Fruit fly (Drosophila melanogaster) whole organism, embryonic: ENCODE measurements around the gene CG31663.

Experiments
- Bteb2 ChIP-seq: fragments of 200-800 bp; sonication (Bioruptor generic); optimal IDR thresholded peaks from 2 replicates; lab custom pipeline; 2016; ENCODE audit warnings: missing biosample characterization, missing genetic modification characterization
- CG10267 ChIP-seq: fragments of 200-800 bp; sonication (Bioruptor generic); optimal IDR thresholded peaks from 2 replicates; lab custom pipeline; 2018; ENCODE audit warnings: missing biosample characterization, mild to moderate bottlenecking, missing genetic modification characterization, moderate library complexity
- CG10321 ChIP-seq: fragments of 200-800 bp; sonication (Bioruptor generic); IDR thresholded peaks from 2 replicates; pipeline ENCODE4 v1.3.6; 2022; ENCODE audit warnings: missing biosample characterization, missing genetic modification characterization
- CG11398 ChIP-seq: fragments of 200-800 bp; sonication (Bioruptor generic); optimal IDR thresholded peaks from 2 replicates; lab custom pipeline; 2016; ENCODE audit warnings: missing biosample characterization, missing genetic modification characterization
- CG13296 ChIP-seq: fragments of 200-800 bp; sonication (Bioruptor generic); optimal IDR thresholded peaks from 3 replicates; lab custom pipeline; 2018; ENCODE audit warnings: missing biosample characterization, mild to moderate bottlenecking, missing genetic modification characterization
- CG1647 ChIP-seq: fragments of 200-800 bp; sonication (Bioruptor generic); optimal IDR thresholded peaks from 3 replicates; lab custom pipeline; 2016; ENCODE audit warnings: missing biosample characterization, missing genetic modification characterization
- CG16813 ChIP-seq: fragments of 200-800 bp; sonication (Bioruptor generic); IDR thresholded peaks from 3 replicates; pipeline ENCODE4 v1.3.6; 2022; ENCODE audit warnings: missing biosample characterization, missing genetic modification characterization; ENCODE audit not compliant: partially characterized antibody
- CG17568 ChIP-seq: fragments of 200-800 bp; sonication (Bioruptor generic); optimal IDR thresholded peaks from 2 replicates; lab custom pipeline; 2018; ENCODE audit warnings: missing biosample characterization, mild to moderate bottlenecking, missing genetic modification characterization, moderate library complexity
- CG2116 ChIP-seq: fragments of 200-800 bp; sonication (Bioruptor generic); optimal IDR thresholded peaks from 3 replicates; lab custom pipeline; 2018; ENCODE audit warnings: missing biosample characterization, mild to moderate bottlenecking, missing genetic modification characterization
- CG2678 ChIP-seq: fragments of 200-800 bp; sonication (Bioruptor generic); optimal IDR thresholded peaks from 3 replicates; lab custom pipeline; 2019; ENCODE audit warnings: missing biosample characterization, mild to moderate bottlenecking, missing genetic modification characterization, moderate library complexity
- CG30020 ChIP-seq: fragments of 200-800 bp; optimal IDR thresholded peaks from 2 replicates; lab custom pipeline; 2019; ENCODE audit warnings: missing biosample characterization, mild to moderate bottlenecking, missing genetic modification characterization, moderate library complexity
- CG32767 ChIP-seq: fragments of 200-800 bp; sonication (Bioruptor generic); IDR thresholded peaks from 2 replicates; pipeline ENCODE4 v1.3.6; 2022; ENCODE audit warnings: missing biosample characterization, missing genetic modification characterization
- CG6175 ChIP-seq: fragments of 200-800 bp; sonication (Bioruptor generic); IDR thresholded peaks from 3 replicates; pipeline ENCODE4 v1.3.6; 2022; ENCODE audit warnings: missing biosample characterization, missing genetic modification characterization
- CG6854 ChIP-seq: fragments of 200-800 bp; sonication (Bioruptor generic); optimal IDR thresholded peaks from 3 replicates; lab custom pipeline; 2017; ENCODE audit warnings: missing biosample characterization, mild to moderate bottlenecking, missing genetic modification characterization
- Ets97D ChIP-seq: fragments of 200-800 bp; sonication (Bioruptor generic); optimal IDR thresholded peaks from 3 replicates; lab custom pipeline; 2016; ENCODE audit warnings: missing biosample characterization, missing genetic modification characterization
- Fer1 ChIP-seq: fragments of 200-800 bp; sonication (Bioruptor generic); optimal IDR thresholded peaks from 2 replicates; lab custom pipeline; 2017; ENCODE audit warnings: missing biosample characterization, mild to moderate bottlenecking, missing genetic modification characterization
- H2.0 ChIP-seq: fragments of 200-800 bp; sonication (Bioruptor generic); IDR thresholded peaks from 2 replicates; pipeline ENCODE4 v1.3.6; 2022; ENCODE audit warnings: missing biosample characterization, missing genetic modification characterization
- HLHmδ ChIP-seq: fragments of 200-800 bp; sonication (Bioruptor generic); optimal IDR thresholded peaks from 2 replicates; lab custom pipeline; 2018; ENCODE audit warnings: missing biosample characterization, mild to moderate bottlenecking, missing genetic modification characterization, moderate library complexity
- Jarid2 ChIP-seq: fragments of 200-800 bp; sonication (Bioruptor generic); optimal IDR thresholded peaks from 3 replicates; lab custom pipeline; 2017; ENCODE audit warnings: mild to moderate bottlenecking, missing biosample characterization, missing genetic modification reagents, missing genetic modification characterization
- Kr ChIP-seq: fragments of 200-800 bp; sonication (Bioruptor generic); optimal IDR thresholded peaks from 2 replicates; lab custom pipeline; 2017; ENCODE audit warnings: missing biosample characterization, mild to moderate bottlenecking, missing genetic modification characterization
- Neu2 ChIP-seq: fragments of 200-800 bp; sonication (Bioruptor generic); optimal IDR thresholded peaks from 3 replicates; lab custom pipeline; 2016; ENCODE audit warnings: missing biosample characterization, missing genetic modification characterization, borderline replicate concordance
- Optix ChIP-seq: fragments of 200-800 bp; sonication (Bioruptor generic); IDR thresholded peaks from 3 replicates; pipeline ENCODE4 v1.3.6; 2022; ENCODE audit warnings: missing biosample characterization, missing genetic modification characterization
- Pdp1 ChIP-seq, 2 experiments: fragments of 200-800 bp; sonication (Bioruptor generic); optimal IDR thresholded peaks; 3 replicates each; lab custom pipeline; 2016; ENCODE audit warnings: missing biosample characterization in 2 of 2, missing genetic modification characterization in 2 of 2, mild to moderate bottlenecking in 1 of 2, moderate library complexity in 1 of 2
- Rx ChIP-seq: fragments of 200-800 bp; sonication (Bioruptor generic); IDR thresholded peaks from 2 replicates; pipeline ENCODE4 v1.3.6; 2022; ENCODE audit warnings: missing biosample characterization, missing genetic modification characterization
- Sox102F ChIP-seq: fragments of 200-800 bp; sonication (Bioruptor generic); optimal IDR thresholded peaks from 2 replicates; lab custom pipeline; 2018; ENCODE audit warnings: missing biosample characterization, mild to moderate bottlenecking, missing genetic modification characterization, moderate library complexity
- Sry-β ChIP-seq: fragments of 200-800 bp; sonication (Bioruptor generic); optimal IDR thresholded peaks from 2 replicates; lab custom pipeline; 2018; ENCODE audit warnings: missing biosample characterization, mild to moderate bottlenecking, missing genetic modification characterization, moderate library complexity
- ase ChIP-seq: fragments of 200-800 bp; sonication (Bioruptor generic); IDR thresholded peaks from 3 replicates; pipeline ENCODE4 v1.3.6; 2022; ENCODE audit warnings: missing biosample characterization, missing genetic modification characterization
- ato ChIP-seq: fragments of 200-800 bp; sonication (Bioruptor generic); IDR thresholded peaks from 2 replicates; pipeline ENCODE4 v1.3.6; 2022; ENCODE audit warnings: missing biosample characterization, missing genetic modification characterization; ENCODE audit not compliant: partially characterized antibody
- bab2 ChIP-seq: fragments of 200-800 bp; sonication (Bioruptor generic); optimal IDR thresholded peaks from 2 replicates; lab custom pipeline; 2016; ENCODE audit warnings: missing biosample characterization, missing genetic modification characterization
- br ChIP-seq: fragments of >200 bp; optimal IDR thresholded peaks from 2 replicates; lab custom pipeline; 2017
- cad ChIP-seq: fragments of >200 bp; optimal IDR thresholded peaks from 2 replicates; lab custom pipeline; 2017; ENCODE audit warnings: missing biosample characterization, missing genetic modification characterization
- corto ChIP-seq: fragments of 200-800 bp; sonication (Bioruptor generic); optimal IDR thresholded peaks from 2 replicates; lab custom pipeline; 2016; ENCODE audit warnings: missing biosample characterization, mild to moderate bottlenecking, missing genetic modification characterization, moderate library complexity
- da ChIP-seq: fragments of 200-800 bp; sonication (Bioruptor generic); optimal IDR thresholded peaks from 2 replicates; lab custom pipeline; 2016; ENCODE audit warnings: missing biosample characterization, missing genetic modification characterization
- danr ChIP-seq: fragments of 200-800 bp; sonication (Bioruptor generic); IDR thresholded peaks from 2 replicates; pipeline ENCODE4 v1.3.6; 2022; ENCODE audit warnings: missing biosample characterization, missing genetic modification characterization
- dpn ChIP-seq, 2 experiments: fragments of 200-800 bp; sonication (Bioruptor generic); optimal IDR thresholded peaks; 3 replicates each; lab custom pipeline; 2016; ENCODE audit warnings: missing biosample characterization in 2 of 2, missing genetic modification characterization in 2 of 2
- emc ChIP-seq: fragments of 200-800 bp; sonication (Bioruptor generic); optimal IDR thresholded peaks from 2 replicates; lab custom pipeline; 2016; ENCODE audit warnings: missing biosample characterization, missing genetic modification characterization
- grau ChIP-seq: fragments of 200-800 bp; optimal IDR thresholded peaks from 3 replicates; lab custom pipeline; 2019; ENCODE audit warnings: missing biosample characterization, mild to moderate bottlenecking, missing genetic modification characterization, moderate library complexity
- jigr1 ChIP-seq: fragments of 200-800 bp; sonication (Bioruptor generic); IDR thresholded peaks from 3 replicates; pipeline ENCODE4 v1.3.6; 2022; ENCODE audit warnings: missing biosample characterization, missing genetic modification characterization
- klu ChIP-seq: fragments of 200-800 bp; sonication (Bioruptor generic); IDR thresholded peaks from 2 replicates; pipeline ENCODE4 v1.3.6; 2022; ENCODE audit warnings: missing biosample characterization, missing genetic modification characterization
- lab ChIP-seq: fragments of 200-800 bp; sonication (Bioruptor generic); optimal IDR thresholded peaks from 3 replicates; lab custom pipeline; 2017; ENCODE audit warnings: missing biosample characterization, missing genetic modification characterization, mild to moderate bottlenecking, moderate library complexity, missing genetic modification reagents
- mam ChIP-seq: fragments of 200-800 bp; sonication (Bioruptor generic); optimal IDR thresholded peaks from 3 replicates; lab custom pipeline; 2016; ENCODE audit warnings: missing biosample characterization, missing genetic modification characterization
- nau ChIP-seq: fragments of 200-800 bp; sonication (Bioruptor generic); optimal IDR thresholded peaks from 3 replicates; lab custom pipeline; 2017; ENCODE audit warnings: missing biosample characterization, mild to moderate bottlenecking, missing genetic modification characterization, missing genetic modification reagents
- nerfin-2 ChIP-seq: fragments of 200-800 bp; sonication (Bioruptor generic); IDR thresholded peaks from 2 replicates; pipeline ENCODE4 v1.3.6; 2022; ENCODE audit warnings: missing biosample characterization, missing genetic modification characterization; ENCODE audit not compliant: partially characterized antibody
- peb ChIP-seq: fragments of 200-800 bp; sonication (Bioruptor generic); IDR thresholded peaks from 2 replicates; pipeline ENCODE4 v1.3.6; 2022; ENCODE audit warnings: missing biosample characterization, missing genetic modification characterization
- sc ChIP-seq, 3 experiments: fragments of >200 bp in 2 of 3; fragments of 200-800 bp in 1 of 3; sonication (Bioruptor generic) in 1 of 3; optimal IDR thresholded peaks; 2 replicates in 2 of 3; 3 replicates in 1 of 3; lab custom pipeline; 2017; ENCODE audit warnings: mild to moderate bottlenecking in 1 of 3, missing biosample characterization in 1 of 3, missing genetic modification characterization in 1 of 3, missing genetic modification reagents in 1 of 3
- toy ChIP-seq: fragments of 200-800 bp; sonication (Bioruptor generic); IDR thresholded peaks from 2 replicates; pipeline ENCODE4 v1.3.6; 2022; ENCODE audit warnings: missing biosample characterization, missing genetic modification characterization
- tup ChIP-seq: fragments of 200-800 bp; sonication (Bioruptor generic); optimal IDR thresholded peaks from 2 replicates; lab custom pipeline; 2016; ENCODE audit warnings: missing biosample characterization, mild to moderate bottlenecking, missing genetic modification characterization, moderate library complexity
- tx ChIP-seq: fragments of 200-800 bp; sonication (Bioruptor generic); optimal IDR thresholded peaks from 2 replicates; lab custom pipeline; 2016; ENCODE audit warnings: missing biosample characterization, missing genetic modification characterization
- vvl ChIP-seq: fragments of 200-800 bp; sonication (Bioruptor generic); IDR thresholded peaks from 2 replicates; pipeline ENCODE4 v1.3.6; 2022; ENCODE audit warnings: missing biosample characterization, missing genetic modification characterization
- zen ChIP-seq: fragments of 200-800 bp; sonication (Bioruptor generic); optimal IDR thresholded peaks from 3 replicates; lab custom pipeline; 2018; ENCODE audit warnings: missing biosample characterization, mild to moderate bottlenecking, missing genetic modification characterization, moderate library complexity

Gene CG31663

dm6 chr2L:1837717-1838368 lies 43.4 kb downstream of the CG31663 start (continued):
- no peak for TF ChIP-seq CG10267 (tag; lab: Kevin White, UChicago)
- no peak for TF ChIP-seq Neu2 (GFP tag; lab: Kevin White, UChicago)
- TF ChIP-seq bab2, result no peak
- TF ChIP-seq corto (GFP tag; lab: Kevin White, UChicago), result no peak
- no peak for TF ChIP-seq emc (GFP tag; lab: Kevin White, UChicago)
- no peak for TF ChIP-seq Bteb2 (GFP tag; lab: Kevin White, UChicago)
- no peak for TF ChIP-seq CG11398 (GFP tag; lab: Kevin White, UChicago)
- TF ChIP-seq CG1647 (GFP tag; lab: Kevin White, UChicago), result no peak
- TF ChIP-seq peb (GFP tag; lab: Robert Waterston, UW), result 0 out of 2 replicates have a peak, but pooled peaks have one; percentile 26
- TF ChIP-seq klu (GFP tag; lab: Robert Waterston, UW), result no peak
- TF ChIP-seq lab (GFP tag; lab: Kevin White, UChicago), result peak; percentile 74
- peak; percentile 6 to 22 for TF ChIP-seq dpn (GFP tag; optimal IDR thresholded peaks at IDR 0.05; lab: Kevin White, UChicago)
- TF ChIP-seq grau (tag; lab: Kevin White, UChicago), result peak; percentile 47
- no peak for TF ChIP-seq nau (GFP tag; lab: Kevin White, UChicago)
- TF ChIP-seq br (lab: Kevin White, UChicago), result no peak
- TF ChIP-seq Optix (GFP tag; lab: Robert Waterston, UW), result no peak
- no peak for TF ChIP-seq CG6854 (GFP tag; lab: Kevin White, UChicago)
- no peak for TF ChIP-seq sc (optimal IDR thresholded peaks at IDR 0.05; lab: Kevin White, UChicago)
- no peak for TF ChIP-seq sc (GFP tag; optimal IDR thresholded peaks at IDR 0.05; lab: Kevin White, UChicago)
- no peak for TF ChIP-seq danr (GFP tag; lab: Robert Waterston, UW)
- TF ChIP-seq mam (GFP tag; lab: Kevin White, UChicago), result peak; percentile 38
- TF ChIP-seq CG32767 (GFP tag; lab: Robert Waterston, UW), result no peak
- no peak for TF ChIP-seq CG30020 (tag; lab: Kevin White, UChicago)
- TF ChIP-seq toy (GFP tag; lab: Robert Waterston, UW), result no peak
- peak; percentile 54 for TF ChIP-seq CG2678 (tag; lab: Kevin White, UChicago)
- TF ChIP-seq Sox102F, result peak; percentile 41
- TF ChIP-seq ase (GFP tag; lab: Robert Waterston, UW), result no peak
- TF ChIP-seq vvl (GFP tag; lab: Robert Waterston, UW), result peak; percentile 57; the same call in 1 of the 2 replicates
- TF ChIP-seq Jarid2 (GFP tag; lab: Kevin White, UChicago), result no peak
- no peak for TF ChIP-seq jigr1
- TF ChIP-seq Ets97D (GFP tag; lab: Kevin White, UChicago), result no peak
- no peak for TF ChIP-seq CG17568 (GFP tag; lab: Kevin White, UChicago)
- TF ChIP-seq Rx (GFP tag; lab: Robert Waterston, UW), result no peak
- TF ChIP-seq tup, result peak; percentile 8
- no peak for TF ChIP-seq zen
- no peak for TF ChIP-seq da (GFP tag; lab: Kevin White, UChicago)
- no peak for TF ChIP-seq cad
- TF ChIP-seq Pdp1 (GFP tag; optimal IDR thresholded peaks at IDR 0.05; lab: Kevin White, UChicago), result no peak
- TF ChIP-seq Sry-β (GFP tag; lab: Kevin White, UChicago), result no peak
- TF ChIP-seq HLHmδ, result no peak
- TF ChIP-seq CG10321, result no peak
- peak; percentile 24 for TF ChIP-seq CG13296 (GFP tag; lab: Kevin White, UChicago)
- TF ChIP-seq CG6175 (GFP tag; lab: Robert Waterston, UW), result no peak
- TF ChIP-seq nerfin-2 (GFP tag; lab: Robert Waterston, UW), result no peak
- TF ChIP-seq ato (GFP tag; lab: Robert Waterston, UW), result no peak
- no peak for TF ChIP-seq CG16813 (GFP tag; lab: Robert Waterston, UW)
- TF ChIP-seq Kr (GFP tag; lab: Kevin White, UChicago), result no peak
- TF ChIP-seq tx (GFP tag; lab: Kevin White, UChicago), result peak; percentile 4
- TF ChIP-seq Fer1 (GFP tag; lab: Kevin White, UChicago), result peak; percentile 54
- TF ChIP-seq CG2116 (GFP tag; lab: Kevin White, UChicago), result no peak
- peak; percentile 46 for TF ChIP-seq H2.0 (GFP tag; lab: Robert Waterston, UW)
